Worm (Caenorhabditis elegans): ENCODE data around the gene Y22D7AL.16.

Y22D7AL.16 gene

DNA sequence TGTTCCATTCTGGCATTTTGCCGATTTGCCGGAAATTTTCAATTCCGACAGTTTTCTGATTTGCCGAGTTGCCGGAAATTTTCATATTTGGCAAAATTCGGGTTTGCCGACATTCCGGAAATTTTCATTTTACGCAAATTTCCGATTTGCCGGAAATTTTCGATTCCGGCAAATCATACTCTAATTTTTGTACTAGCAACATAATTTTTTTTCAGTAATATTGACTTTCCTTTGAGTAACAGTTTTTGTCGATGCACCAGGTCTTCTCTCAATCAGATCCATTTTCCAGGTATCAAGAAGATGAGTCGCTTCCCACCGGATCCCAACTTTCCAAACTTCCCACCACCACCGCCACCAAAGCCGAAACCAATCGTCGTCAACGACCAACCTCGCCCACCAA is 23.9 kb downstream of the Y22D7AL.16 start, which contains the start of gene Y22D7AL.3:
Gene Y22D7AL.3, plus strand, starts transcription at position 301 of the 400 bp plus-strand sequence.
- no peak for TF ChIP-seq nhr-6 (tag; optimal IDR thresholded peaks at IDR 0.05)

ce11 chrIII:1638345-1638744 is 26.7 kb downstream of the Y22D7AL.16 start:
- TF ChIP-seq ceh-16 (tag; optimal IDR thresholded peaks at IDR 0.05) = no peak

DNA sequence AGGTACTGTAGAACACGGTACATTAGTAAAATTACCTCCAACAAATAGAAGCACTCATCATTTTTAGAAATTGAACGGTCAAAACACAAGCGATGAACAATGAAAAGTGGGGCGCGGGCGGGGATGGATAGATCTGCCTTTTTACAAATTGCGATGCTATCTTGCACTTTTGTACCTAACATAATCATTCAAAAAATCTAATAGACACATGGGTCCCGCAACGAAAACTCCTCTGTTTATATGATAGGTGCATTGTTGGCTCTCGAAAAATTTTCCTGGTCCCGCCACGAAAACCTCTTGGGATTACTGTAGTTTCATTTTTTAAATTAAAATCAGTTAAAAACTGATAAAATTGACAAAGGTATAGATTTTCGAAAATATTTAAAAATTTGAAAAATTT is 30.7 kb downstream of the Y22D7AL.16 start, which contains the start of gene Y22D7AL.11:
Gene Y22D7AL.11, minus strand, starts transcription at position 101 of the 400 bp plus-strand sequence.
- no peak for TF ChIP-seq C34F6.9 (tag; optimal IDR thresholded peaks at IDR 0.05)

DNA sequence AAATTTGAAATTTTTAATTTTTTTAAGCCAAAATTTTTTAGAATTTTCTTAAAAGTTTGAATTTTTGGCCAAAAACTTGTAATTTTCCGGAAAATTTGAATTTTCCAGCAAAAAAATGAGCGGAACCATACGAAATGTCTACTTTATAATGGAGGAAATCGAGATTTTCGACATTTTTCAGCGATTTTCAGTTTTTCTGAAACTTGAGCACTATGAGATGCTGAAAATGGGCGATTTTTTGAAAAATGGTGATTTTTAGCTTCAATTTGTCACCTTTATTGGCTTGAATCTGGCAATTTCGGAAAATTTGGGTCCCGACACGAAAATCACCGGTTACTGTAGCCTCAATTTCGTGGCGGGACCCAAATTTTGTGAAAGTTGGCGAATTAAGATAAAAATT is 38.5 kb downstream of the Y22D7AL.16 start, which contains the start of gene Y22D7AL.4:
Gene Y22D7AL.4, plus strand, starts transcription at position 109 of the 400 bp plus-strand sequence.
- no peak for TF ChIP-seq lin-39 (tag; optimal IDR thresholded peaks at IDR 0.05)
- no peak for TF ChIP-seq crh-2 (tag; optimal IDR thresholded peaks at IDR 0.05)
- TF ChIP-seq dmd-4 (tag; optimal IDR thresholded peaks at IDR 0.05) = no peak
- no peak for TF ChIP-seq nhr-12 (tag; optimal IDR thresholded peaks at IDR 0.05)
- no peak for TF ChIP-seq unc-55 (GFP tag; optimal IDR thresholded peaks at IDR 0.05)
- no peak for TF ChIP-seq gmeb-1 (tag; optimal IDR thresholded peaks at IDR 0.05)
- no peak for TF ChIP-seq peb-1 (tag; optimal IDR thresholded peaks at IDR 0.05)
- TF ChIP-seq elt-1 (tag; optimal IDR thresholded peaks at IDR 0.05) = no peak
- TF ChIP-seq F13H6.1 (tag; optimal IDR thresholded peaks at IDR 0.05) = no peak
- no peak for TF ChIP-seq sem-4 (tag; optimal IDR thresholded peaks at IDR 0.05)
- TF ChIP-seq nhr-129 (tag; optimal IDR thresholded peaks at IDR 0.05) = no peak
- no peak for TF ChIP-seq nhr-23 (tag; optimal IDR thresholded peaks at IDR 0.05)
- TF ChIP-seq ztf-1 (GFP tag; conservative IDR thresholded peaks at IDR 0.05) = no peak
- no peak for TF ChIP-seq R02D3.7 (tag; optimal IDR thresholded peaks at IDR 0.05)
- TF ChIP-seq ztf-4 (tag; optimal IDR thresholded peaks at IDR 0.05) = no peak
- TF ChIP-seq skn-1 (tag; optimal IDR thresholded peaks at IDR 0.05) = no peak
- TF ChIP-seq aly-2 (tag; optimal IDR thresholded peaks at IDR 0.05) = no peak

ce11 chrIII:1625660-1626275 is 39.2 kb downstream of the Y22D7AL.16 start:
- peak; percentile 38 for TF ChIP-seq ztf-4 (tag; optimal IDR thresholded peaks at IDR 0.05)
- TF ChIP-seq nhr-23 (tag; optimal IDR thresholded peaks at IDR 0.05) = no peak

DNA sequence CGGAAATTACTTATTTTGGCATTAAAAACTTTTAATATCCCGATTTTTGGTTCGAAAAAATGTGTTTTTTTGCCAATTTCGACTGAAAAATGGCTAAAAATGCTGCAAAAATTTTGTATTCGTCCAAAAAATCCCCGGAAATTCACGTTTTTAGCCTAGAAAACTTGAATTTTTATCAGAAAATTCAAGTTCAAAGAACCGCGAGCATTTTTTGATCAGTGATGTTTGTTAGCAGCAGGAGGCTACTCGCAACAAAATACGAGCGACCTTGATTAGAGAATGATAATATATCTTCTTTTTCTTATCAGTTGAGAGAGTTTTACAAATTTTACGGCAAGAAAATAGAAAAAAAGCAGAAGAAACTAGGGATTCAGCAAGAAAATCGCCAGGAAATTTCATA is 42.7 kb downstream of the Y22D7AL.16 start:
- TF ChIP-seq nhr-129 (tag; optimal IDR thresholded peaks at IDR 0.05) (no peak), nhr-25 (tag; optimal IDR thresholded peaks at IDR 0.05) (no peak), nhr-10 (tag; optimal IDR thresholded peaks at IDR 0.05) (no peak), fos-1 (tag; optimal IDR thresholded peaks at IDR 0.05) (peak; percentile 45), lin-13 (GFP tag; optimal IDR thresholded peaks at IDR 0.05) (peak; percentile 14), crh-2 (tag; optimal IDR thresholded peaks at IDR 0.05) (peak; percentile 2), lin-39 (tag; optimal IDR thresholded peaks at IDR 0.05) (no peak), sma-9 (GFP tag; optimal IDR thresholded peaks at IDR 0.05) (peak; percentile 62), sma-9 (tag; optimal IDR thresholded peaks at IDR 0.05) (no peak), aly-2 (tag; optimal IDR thresholded peaks at IDR 0.05) (no peak)

ce11 chrIII:1621330-1621729 is 43.7 kb downstream of the Y22D7AL.16 start:
- TF ChIP-seq Y55F3AM.14 (GFP tag; optimal IDR thresholded peaks at IDR 0.05) (no peak), ZK546.5 (tag; optimal IDR thresholded peaks at IDR 0.05) (no peak), ztf-1 (GFP tag; conservative IDR thresholded peaks at IDR 0.05) (no peak), alr-1 (tag; optimal IDR thresholded peaks at IDR 0.05) (no peak)

- no peak for TF ChIP-seq lin-13 (GFP tag; optimal IDR thresholded peaks at IDR 0.05)
- TF ChIP-seq mab-5 (tag; optimal IDR thresholded peaks at IDR 0.05) = no peak
- TF ChIP-seq nhr-129 (tag; optimal IDR thresholded peaks at IDR 0.05) = no peak
- no peak for TF ChIP-seq lin-39 (tag; optimal IDR thresholded peaks at IDR 0.05)
- TF ChIP-seq R02D3.7 (tag; optimal IDR thresholded peaks at IDR 0.05) = no peak
- no peak for TF ChIP-seq unc-62 (GFP tag; optimal IDR thresholded peaks at IDR 0.05)
- no peak for TF ChIP-seq lin-11 (tag; optimal IDR thresholded peaks at IDR 0.05)
- TF ChIP-seq dmd-4 (tag; optimal IDR thresholded peaks at IDR 0.05) = no peak
- no peak for TF ChIP-seq ceh-16 (tag; optimal IDR thresholded peaks at IDR 0.05)
- TF ChIP-seq mdl-1 (tag; optimal IDR thresholded peaks at IDR 0.05) = no peak
- no peak for TF ChIP-seq C34F6.9 (tag; optimal IDR thresholded peaks at IDR 0.05)
- TF ChIP-seq nhr-77 (tag; optimal IDR thresholded peaks at IDR 0.05) = no peak
- TF ChIP-seq ztf-4 (tag; optimal IDR thresholded peaks at IDR 0.05) = no peak
- no peak for TF ChIP-seq nhr-25 (tag; optimal IDR thresholded peaks at IDR 0.05)
- TF ChIP-seq peb-1 (tag; optimal IDR thresholded peaks at IDR 0.05) = no peak
- TF ChIP-seq lsy-2 (tag; optimal IDR thresholded peaks at IDR 0.05) = no peak
- no peak for TF ChIP-seq ZK546.5 (tag; optimal IDR thresholded peaks at IDR 0.05)
- no peak for TF ChIP-seq blmp-1 (tag; optimal IDR thresholded peaks at IDR 0.05; ENCODE audit: insufficient read depth)
- no peak for TF ChIP-seq alr-1 (tag; optimal IDR thresholded peaks at IDR 0.05)
Measured at ce11 chrIII:1619890-1620289, 45.1 kb downstream of the Y22D7AL.16 start.

Measured in whole organism, L2 larva.